Fruit fly (Drosophila melanogaster) whole organism, embryonic: ENCODE data around the gene Pdzd8.

ENCODE experiments used
- Awh ChIP-seq: fragments of 200-800 bp; sonication (Bioruptor generic); IDR thresholded peaks from 2 replicates; pipeline ENCODE4, ENCODE4 v1.3.6; 2022; ENCODE audit warnings: missing biosample characterization, missing genetic modification characterization
- BEAF-32 ChIP-seq: fragments of 200-800 bp; sonication (Bioruptor generic); optimal IDR thresholded peaks from 3 replicates; lab custom pipeline; 2017; ENCODE audit warnings: missing biosample characterization, missing genetic modification characterization, mild to moderate bottlenecking, moderate library complexity, missing genetic modification reagents
- Blimp-1 ChIP-seq: fragments of 200-800 bp; sonication (Bioruptor generic); optimal IDR thresholded peaks from 3 replicates; lab custom pipeline; 2018; ENCODE audit warnings: missing biosample characterization, missing genetic modification characterization, mild to moderate bottlenecking, moderate library complexity, missing genetic modification reagents
- CG10543 ChIP-seq: fragments of 200-800 bp; sonication (Bioruptor generic); optimal IDR thresholded peaks from 3 replicates; lab custom pipeline; 2017; ENCODE audit warnings: missing biosample characterization, mild to moderate bottlenecking, missing genetic modification characterization, moderate library complexity
- CG11085 ChIP-seq: fragments of 200-800 bp; sonication (Bioruptor generic); IDR thresholded peaks from 2 replicates; pipeline ENCODE4 v1.3.6; 2022; ENCODE audit warnings: missing biosample characterization, missing genetic modification characterization
- CG11398 ChIP-seq: fragments of 200-800 bp; sonication (Bioruptor generic); optimal IDR thresholded peaks from 2 replicates; lab custom pipeline; 2016; ENCODE audit warnings: missing biosample characterization, missing genetic modification characterization
- CG12104 ChIP-seq: fragments of 200-800 bp; sonication (Bioruptor generic); optimal IDR thresholded peaks from 3 replicates; lab custom pipeline; 2016; ENCODE audit warnings: missing biosample characterization, missing genetic modification characterization
- CG12391 ChIP-seq: fragments of 200-800 bp; sonication (Bioruptor generic); optimal IDR thresholded peaks from 3 replicates; lab custom pipeline; 2018; ENCODE audit warnings: missing biosample characterization, mild to moderate bottlenecking, missing genetic modification characterization, moderate library complexity
- CG13624 ChIP-seq: fragments of 200-800 bp; sonication (Bioruptor generic); optimal IDR thresholded peaks from 2 replicates; lab custom pipeline; 2016; ENCODE audit warnings: missing biosample characterization, missing genetic modification characterization
- CG17829 ChIP-seq: fragments of 200-800 bp; optimal IDR thresholded peaks from 2 replicates; lab custom pipeline; 2019; ENCODE audit warnings: missing biosample characterization, mild to moderate bottlenecking, missing genetic modification characterization, moderate library complexity
- CG1792 ChIP-seq: fragments of 200-800 bp; sonication (Bioruptor generic); optimal IDR thresholded peaks from 2 replicates; lab custom pipeline; 2016; ENCODE audit warnings: missing biosample characterization, missing genetic modification characterization
- CG2678 ChIP-seq: fragments of 200-800 bp; sonication (Bioruptor generic); optimal IDR thresholded peaks from 3 replicates; lab custom pipeline; 2019; ENCODE audit warnings: missing biosample characterization, mild to moderate bottlenecking, missing genetic modification characterization, moderate library complexity
- CG31441 ChIP-seq: fragments of 200-800 bp; sonication (Bioruptor generic); IDR thresholded peaks from 2 replicates; pipeline ENCODE4 v1.3.6; 2022; ENCODE audit warnings: missing biosample characterization, missing genetic modification characterization
- CG33213 ChIP-seq: fragments of 200-800 bp; sonication (Bioruptor generic); optimal IDR thresholded peaks from 3 replicates; lab custom pipeline; 2016; ENCODE audit warnings: missing biosample characterization, missing genetic modification characterization
- CG4360 ChIP-seq: fragments of 200-800 bp; sonication (Bioruptor generic); IDR thresholded peaks from 2 replicates; pipeline ENCODE4 v1.3.6; 2022; ENCODE audit warnings: missing biosample characterization, missing genetic modification characterization
- CG7271 ChIP-seq: fragments of 200-800 bp; sonication (Bioruptor generic); optimal IDR thresholded peaks from 2 replicates; lab custom pipeline; 2018; ENCODE audit warnings: missing biosample characterization, mild to moderate bottlenecking, missing genetic modification characterization, moderate library complexity
- CG7357 ChIP-seq: fragments of 200-800 bp; sonication (Bioruptor generic); IDR thresholded peaks from 3 replicates; pipeline ENCODE4 v1.3.6; 2022; ENCODE audit warnings: missing biosample characterization, missing genetic modification characterization
- CG7372 ChIP-seq: fragments of 200-800 bp; sonication (Bioruptor generic); IDR thresholded peaks from 2 replicates; pipeline ENCODE4 v1.3.6; 2022; ENCODE audit warnings: missing biosample characterization, missing genetic modification characterization
- Dp ChIP-seq: fragments of 200-800 bp; sonication (Bioruptor generic); optimal IDR thresholded peaks from 2 replicates; lab custom pipeline; 2018; ENCODE audit warnings: missing biosample characterization, mild to moderate bottlenecking, missing genetic modification characterization, moderate library complexity
- Ets65A ChIP-seq: fragments of 200-800 bp; sonication (Bioruptor generic); peaks from one replicate; lab custom pipeline; 2016; ENCODE audit warnings: missing biosample characterization, missing genetic modification characterization
- HLH4C ChIP-seq: fragments of 200-800 bp; sonication (Bioruptor generic); IDR thresholded peaks from 3 replicates; pipeline ENCODE4 v1.3.6; 2022; ENCODE audit warnings: missing biosample characterization, missing genetic modification characterization; ENCODE audit not compliant: partially characterized antibody
- HmgD ChIP-seq: fragments of 200-800 bp; sonication (Bioruptor generic); optimal IDR thresholded peaks from 3 replicates; lab custom pipeline; 2016; ENCODE audit warnings: missing biosample characterization, missing genetic modification characterization
- Hmr ChIP-seq: fragments of 200-800 bp; sonication (Bioruptor generic); optimal IDR thresholded peaks from 3 replicates; lab custom pipeline; 2017; ENCODE audit warnings: mild to moderate bottlenecking, missing biosample characterization, missing genetic modification reagents, missing genetic modification characterization
- Myb ChIP-seq: fragments of 200-800 bp; sonication (Bioruptor generic); optimal IDR thresholded peaks from 2 replicates; lab custom pipeline; 2016; ENCODE audit warnings: missing biosample characterization, missing genetic modification characterization
- Opbp ChIP-seq: fragments of 200-800 bp; sonication (Bioruptor generic); IDR thresholded peaks from 3 replicates; pipeline ENCODE4 v1.3.6; 2022; ENCODE audit warnings: missing biosample characterization, missing genetic modification characterization; ENCODE audit not compliant: partially characterized antibody
- Sry-β ChIP-seq: fragments of 200-800 bp; sonication (Bioruptor generic); optimal IDR thresholded peaks from 2 replicates; lab custom pipeline; 2018; ENCODE audit warnings: missing biosample characterization, mild to moderate bottlenecking, missing genetic modification characterization, moderate library complexity
- Sry-δ ChIP-seq: fragments of 200-800 bp; sonication (Bioruptor generic); optimal IDR thresholded peaks from 2 replicates; lab custom pipeline; 2016; ENCODE audit warnings: missing biosample characterization, missing genetic modification characterization
- ab ChIP-seq: fragments of 200-800 bp; sonication (Bioruptor generic); optimal IDR thresholded peaks from 2 replicates; lab custom pipeline; 2016; ENCODE audit warnings: missing biosample characterization, missing genetic modification characterization
- ac ChIP-seq: fragments of 200-800 bp; sonication (Bioruptor generic); optimal IDR thresholded peaks from 3 replicates; lab custom pipeline; 2017; ENCODE audit warnings: missing biosample characterization, mild to moderate bottlenecking, missing genetic modification characterization
- amos ChIP-seq: fragments of 200-800 bp; sonication (Bioruptor generic); IDR thresholded peaks from 2 replicates; pipeline ENCODE4 v1.3.6; 2022; ENCODE audit warnings: missing biosample characterization, missing genetic modification characterization; ENCODE audit not compliant: partially characterized antibody
- cato ChIP-seq: fragments of 200-800 bp; sonication (Bioruptor generic); optimal IDR thresholded peaks from 2 replicates; lab custom pipeline; 2016; ENCODE audit warnings: missing biosample characterization, missing genetic modification characterization, borderline replicate concordance
- chn ChIP-seq: fragments of 200-800 bp; sonication (Bioruptor generic); optimal IDR thresholded peaks from 2 replicates; lab custom pipeline; 2016; ENCODE audit warnings: missing biosample characterization, missing genetic modification characterization
- gcm ChIP-seq: fragments of 200-800 bp; sonication (Bioruptor generic); optimal IDR thresholded peaks from 2 replicates; lab custom pipeline; 2019; ENCODE audit warnings: missing biosample characterization, mild to moderate bottlenecking, missing genetic modification characterization, moderate library complexity
- gsb ChIP-seq: fragments of 200-800 bp; sonication (Bioruptor generic); IDR thresholded peaks from 2 replicates; pipeline ENCODE4 v1.3.6; 2022; ENCODE audit warnings: missing biosample characterization, missing genetic modification characterization
- mld ChIP-seq: fragments of 200-800 bp; sonication (Bioruptor generic); IDR thresholded peaks from 3 replicates; pipeline ENCODE4 v1.3.6; 2022; ENCODE audit warnings: missing biosample characterization, missing genetic modification characterization; ENCODE audit not compliant: partially characterized antibody
- nom ChIP-seq: fragments of 200-800 bp; sonication (Bioruptor generic); optimal IDR thresholded peaks from 2 replicates; lab custom pipeline; 2017; ENCODE audit warnings: missing biosample characterization, missing genetic modification characterization, mild to moderate bottlenecking, moderate library complexity, missing genetic modification reagents
- p53 ChIP-seq: fragments of 200-800 bp; sonication (Bioruptor generic); optimal IDR thresholded peaks from 2 replicates; lab custom pipeline; 2016; ENCODE audit warnings: missing biosample characterization, missing genetic modification characterization
- pan ChIP-seq, 4 experiments: fragments of >200 bp in 3 of 4; fragments of 200-800 bp in 1 of 4; sonication (Bioruptor generic) in 1 of 4; optimal IDR thresholded peaks in 3 of 4; IDR thresholded peaks in 1 of 4; 2 replicates each; pipeline versions ENCODE4 v1.3.6 to Lab custom; 2017 to 2022; ENCODE audit warnings: missing biosample characterization in 2 of 4, missing genetic modification characterization in 2 of 4, mixed read lengths in 1 of 4
- sd ChIP-seq: fragments of 200-800 bp; sonication (Bioruptor generic); optimal IDR thresholded peaks from 3 replicates; lab custom pipeline; 2018; ENCODE audit warnings: missing biosample characterization, mild to moderate bottlenecking, missing genetic modification characterization, moderate library complexity
- seq ChIP-seq: fragments of 200-800 bp; sonication (Bioruptor generic); IDR thresholded peaks from 2 replicates; pipeline ENCODE4 v1.3.6; 2022; ENCODE audit warnings: missing biosample characterization, missing genetic modification characterization
- usp ChIP-seq: fragments of >200 bp; optimal IDR thresholded peaks from 2 replicates; lab custom pipeline; 2017; ENCODE audit warnings: missing biosample characterization, missing genetic modification characterization
- wek ChIP-seq: fragments of 200-800 bp; sonication (Bioruptor generic); optimal IDR thresholded peaks from 3 replicates; lab custom pipeline; 2018; ENCODE audit warnings: missing biosample characterization, mild to moderate bottlenecking, missing genetic modification characterization, moderate library complexity
- zen ChIP-seq: fragments of 200-800 bp; sonication (Bioruptor generic); optimal IDR thresholded peaks from 3 replicates; lab custom pipeline; 2018; ENCODE audit warnings: missing biosample characterization, mild to moderate bottlenecking, missing genetic modification characterization, moderate library complexity

Gene Pdzd8

dm6 chrX:11905144-11905543 is 25.5 kb downstream of the Pdzd8 start, which contains the start of gene Upf1 (continued):
- TF ChIP-seq CG2678 (tag; lab: Kevin White, UChicago) (no peak), Opbp (peak; percentile 94), HmgD (GFP tag; lab: Kevin White, UChicago) (no peak), HLH4C (peak; percentile 87)
- TF ChIP-seq, all 482 proteins: peak for 78

DNA sequence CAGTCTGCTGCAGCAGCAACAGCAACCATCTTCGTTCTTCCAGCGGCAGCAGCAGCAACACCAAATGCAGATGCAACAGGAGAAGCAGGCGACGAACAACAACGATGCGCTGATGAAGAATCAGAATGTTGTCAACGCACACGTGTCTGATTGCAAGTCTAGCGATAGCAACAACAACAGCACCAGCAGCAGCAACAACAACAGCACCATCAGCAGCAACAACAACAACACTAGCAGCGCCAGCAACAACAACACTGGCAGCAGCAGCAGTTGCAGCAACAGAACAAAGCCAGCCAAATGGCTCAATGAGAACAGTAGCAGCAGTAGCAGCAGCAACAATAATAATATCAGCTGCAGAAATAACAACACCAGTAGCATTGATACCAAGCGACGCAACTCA is 35.5 kb downstream of the Pdzd8 start:
- TF ChIP-seq CG31441 (GFP tag; lab: Robert Waterston, UW) (no peak), p53 (GFP tag; lab: Kevin White, UChicago) (no peak), CG4360 (GFP tag; lab: Robert Waterston, UW) (peak; percentile 92), Ets65A (GFP tag; lab: Kevin White, UChicago) (peak; percentile 24), ab (GFP tag; lab: Kevin White, UChicago) (no peak), sd (tag; lab: Kevin White, UChicago) (no peak), gcm (no peak), CG13624 (GFP tag; lab: Kevin White, UChicago) (no peak), CG33213 (GFP tag; lab: Kevin White, UChicago) (no peak)

dm6 chrX:11894198-11894597 is 36.5 kb downstream of the Pdzd8 start:
- TF ChIP-seq Blimp-1 (GFP tag; lab: Kevin White, UChicago) (peak; percentile 64), usp (GFP tag; lab: Kevin White, UChicago) (no peak)

DNA sequence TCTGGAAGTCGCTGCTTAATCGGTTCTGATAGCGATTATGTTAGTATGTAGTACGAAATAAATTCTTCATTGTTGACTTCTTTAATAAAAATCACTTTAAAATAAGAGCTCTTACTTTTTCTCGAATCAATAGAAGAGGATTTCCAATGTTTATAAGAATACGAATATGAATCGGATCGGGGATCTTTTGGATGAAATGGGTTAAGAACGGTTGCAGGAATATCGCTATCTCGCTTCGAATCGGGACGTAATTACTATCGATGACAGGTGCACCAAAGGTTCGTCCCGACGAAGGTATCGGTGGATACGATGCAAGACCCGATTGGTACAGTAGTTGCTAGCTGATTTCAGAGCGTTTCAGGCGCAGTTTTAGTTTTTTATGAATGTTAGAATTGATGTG is 37.0 kb downstream of the Pdzd8 start, which contains the start of gene wisp:
Gene wisp (plus strand): TSS at position 301 of the 400 bp plus-strand sequence.
- TF ChIP-seq CG4360 (GFP tag; lab: Robert Waterston, UW): no peak
- TF ChIP-seq mld (GFP tag; lab: Robert Waterston, UW): no peak
- peak; percentile 37; the same call in 1 of the 2 replicates for TF ChIP-seq amos
- no peak for TF ChIP-seq seq (GFP tag; lab: Robert Waterston, UW)
- TF ChIP-seq zen (tag; lab: Kevin White, UChicago): peak; percentile 19
- no peak for TF ChIP-seq CG7357 (GFP tag; lab: Robert Waterston, UW)
- TF ChIP-seq CG11085 (GFP tag; lab: Robert Waterston, UW): no peak
- TF ChIP-seq pan (optimal IDR thresholded peaks at IDR 0.05; lab: Kevin White, UChicago): no peak
- no peak for TF ChIP-seq pan (GFP tag; optimal IDR thresholded peaks at IDR 0.05 in 1 of 2, IDR thresholded peaks at IDR 0.05 in 1 of 2)
- no peak for TF ChIP-seq CG33213 (GFP tag; lab: Kevin White, UChicago)
- TF ChIP-seq CG1792 (GFP tag; lab: Kevin White, UChicago): no peak
- TF ChIP-seq gsb (GFP tag; lab: Robert Waterston, UW): no peak
- TF ChIP-seq BEAF-32 (GFP tag; lab: Kevin White, UChicago): peak; percentile 21

DNA sequence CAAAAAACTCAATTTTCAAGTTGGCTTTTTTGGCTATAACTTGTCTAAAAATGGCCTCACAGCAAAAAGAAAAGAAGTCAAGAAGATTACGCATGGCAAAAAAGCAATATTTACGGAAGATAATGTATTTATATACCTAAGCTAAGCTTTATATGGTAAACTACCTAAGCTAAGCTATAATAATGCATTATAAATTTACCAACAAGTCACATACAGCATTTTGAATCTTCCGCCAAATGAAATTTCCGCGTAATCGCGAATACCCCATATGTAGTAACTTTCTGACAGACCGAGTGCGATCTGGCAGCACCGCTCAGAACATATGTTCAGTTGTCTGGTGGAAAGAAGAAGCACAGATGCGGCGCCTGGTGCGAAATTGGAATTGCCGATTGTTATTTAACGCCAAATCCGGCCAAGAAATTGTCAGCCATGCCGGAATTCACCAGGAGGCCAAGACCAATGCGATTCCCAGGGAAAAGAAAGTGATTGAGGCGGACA is 38.9 kb downstream of the Pdzd8 start, which contains the start of gene sicily:
Gene sicily (plus strand): TSS at position 51 of the 498 bp plus-strand sequence.
- peak; percentile 100 for TF ChIP-seq wek
- no peak for TF ChIP-seq CG12391 (tag; lab: Kevin White, UChicago)
- TF ChIP-seq Awh (GFP tag; lab: Robert Waterston, UW): 0 out of 2 replicates have a peak, but pooled peaks have one; percentile 30
- no peak for TF ChIP-seq ac (GFP tag; lab: Kevin White, UChicago)
- TF ChIP-seq CG7372 (GFP tag; lab: Robert Waterston, UW): no peak
- TF ChIP-seq chn: no peak
- no peak for TF ChIP-seq nom (GFP tag; lab: Kevin White, UChicago)
- no peak for TF ChIP-seq Myb
- TF ChIP-seq CG31441 (GFP tag; lab: Robert Waterston, UW): no peak
- peak; percentile 85 for TF ChIP-seq Dp (GFP tag; lab: Kevin White, UChicago)
- TF ChIP-seq Sry-β: peak; percentile 29
- no peak for TF ChIP-seq CG17829
- no peak for TF ChIP-seq CG10543 (GFP tag; lab: Kevin White, UChicago)
- TF ChIP-seq cato (GFP tag; lab: Kevin White, UChicago): no peak
- TF ChIP-seq CG7271 (tag; lab: Kevin White, UChicago): no peak
- TF ChIP-seq Sry-δ (GFP tag; lab: Kevin White, UChicago): peak; percentile 42
- TF ChIP-seq CG11398 (GFP tag; lab: Kevin White, UChicago): no peak
- no peak for TF ChIP-seq CG12104 (GFP tag; lab: Kevin White, UChicago)
- no peak for TF ChIP-seq Hmr
- no peak for TF ChIP-seq Blimp-1 (GFP tag; lab: Kevin White, UChicago)
